Worm (Caenorhabditis elegans) whole organism, young adult: Measurements from ENCODE around the gene sdhb-1.

Experiments
- B0336.3 ChIP-seq: fragments of 200-800 bp; sonication (Bioruptor generic); IDR thresholded peaks from 2 replicates; pipeline ENCODE4 v1.3.6; 2022; ENCODE audit warnings: missing genetic modification characterization, missing compliant biosample characterization
- D2030.7 ChIP-seq: fragments of 200-800 bp; sonication (Bioruptor generic); IDR thresholded peaks from 2 replicates; pipeline ENCODE4 v1.3.6; 2022; ENCODE audit warnings: missing genetic modification reagents, missing genetic modification characterization, missing compliant biosample characterization
- F33H1.4 ChIP-seq: fragments of 200-800 bp; sonication (Bioruptor generic); IDR thresholded peaks from 2 replicates; pipeline ENCODE4 v1.3.6; 2022; ENCODE audit warnings: missing genetic modification reagents, missing genetic modification characterization, missing compliant biosample characterization
- F49E8.2 ChIP-seq: sonication (generic microtip); optimal IDR thresholded peaks from 3 replicates; lab custom pipeline; 2017; ENCODE audit warnings: missing genetic modification characterization, mild to moderate bottlenecking, missing compliant biosample characterization, antibody characterized with exemption, moderate library complexity; ENCODE audit not compliant: insufficient read depth
- F57A8.1 ChIP-seq: fragments of 200-800 bp; sonication (Bioruptor generic); optimal IDR thresholded peaks from 2 replicates; lab custom pipeline; 2018; ENCODE audit warnings: mild to moderate bottlenecking, missing genetic modification characterization, moderate library complexity, missing compliant biosample characterization
- Y67H2A.10 ChIP-seq: fragments of 200-800 bp; sonication (Bioruptor generic); conservative IDR thresholded peaks from 2 replicates; pipeline ENCODE4 v1.3.6; 2022; ENCODE audit warnings: missing genetic modification reagents, missing genetic modification characterization, missing compliant biosample characterization
- ZK185.1 ChIP-seq: sonication (generic microtip); optimal IDR thresholded peaks from 2 replicates; lab custom pipeline; 2016; ENCODE audit warnings: mild to moderate bottlenecking, missing genetic modification characterization, missing compliant biosample characterization; ENCODE audit not compliant: poor library complexity, severe bottlenecking
- bed-1 ChIP-seq: fragments of 200-800 bp; sonication (Bioruptor generic); IDR thresholded peaks from 2 replicates; pipeline ENCODE4 v1.3.6; 2022; ENCODE audit warnings: missing genetic modification reagents, missing genetic modification characterization, missing compliant biosample characterization
- cebp-1 ChIP-seq, 2 experiments: fragments of 200-800 bp in 1 of 2; sonication (Bioruptor generic) in 1 of 2; sonication (generic microtip) in 1 of 2; IDR thresholded peaks in 1 of 2; optimal IDR thresholded peaks in 1 of 2; 2 replicates each; pipeline versions ENCODE4 v1.3.6 to Lab custom; 2017 to 2022; ENCODE audit warnings: missing compliant biosample characterization in 2 of 2, missing genetic modification characterization in 2 of 2, mild to moderate bottlenecking in 1 of 2, missing genetic modification reagents in 1 of 2, moderate library complexity in 1 of 2
- ceh-58 ChIP-seq: fragments of 200-800 bp; sonication (Bioruptor generic); IDR thresholded peaks from 2 replicates; pipeline ENCODE4 v1.3.6; 2022; ENCODE audit warnings: missing genetic modification characterization, missing compliant biosample characterization
- dox-1 ChIP-seq: fragments of 200-800 bp; sonication (Bioruptor generic); IDR thresholded peaks from 2 replicates; pipeline ENCODE4 v1.3.6; 2022; ENCODE audit warnings: missing genetic modification reagents, missing genetic modification characterization, missing compliant biosample characterization
- efl-1 ChIP-seq: fragments of 150-350 bp; optimal IDR thresholded peaks from 2 replicates; lab custom pipeline; 2014; ENCODE audit warnings: missing biosample characterization, missing genetic modification reagents, missing genetic modification characterization
- egrh-3 ChIP-seq: fragments of 200-800 bp; sonication (Bioruptor generic); IDR thresholded peaks from 2 replicates; pipeline ENCODE4 v1.3.6; 2022; ENCODE audit warnings: missing genetic modification reagents, missing genetic modification characterization, missing compliant biosample characterization
- gei-17 ChIP-seq: fragments of 200-800 bp; sonication (Bioruptor generic); optimal IDR thresholded peaks from 2 replicates; lab custom pipeline; 2018; ENCODE audit warnings: mild to moderate bottlenecking, missing genetic modification characterization, missing compliant biosample characterization
- hmg-1.2 ChIP-seq: fragments of 200-800 bp; sonication (Bioruptor generic); IDR thresholded peaks from 2 replicates; pipeline ENCODE4 v1.3.6; 2022; ENCODE audit warnings: missing genetic modification reagents, missing genetic modification characterization, missing compliant biosample characterization
- hrde-1 ChIP-seq: sonication (generic microtip); optimal IDR thresholded peaks from 2 replicates; lab custom pipeline; 2016; ENCODE audit warnings: missing genetic modification characterization, mild to moderate bottlenecking, missing compliant biosample characterization, moderate library complexity, missing genotype, missing genetic modification reagents, borderline replicate concordance
- lin-35 ChIP-seq, 3 experiments: fragments of 150-350 bp in 2 of 3; sonication (generic microtip) in 1 of 3; optimal IDR thresholded peaks; 2 replicates each; lab custom pipeline; 2014 to 2018; ENCODE audit warnings: missing biosample characterization in 3 of 3, missing genetic modification characterization in 3 of 3, missing genetic modification reagents in 3 of 3
- lin-40 ChIP-seq: sonication (generic microtip); optimal IDR thresholded peaks from 2 replicates; lab custom pipeline; 2016; ENCODE audit warnings: missing genetic modification characterization, mild to moderate bottlenecking, missing compliant biosample characterization, missing genotype, missing genetic modification reagents
- lsl-1 ChIP-seq: fragments of 200-800 bp; sonication (Bioruptor generic); optimal IDR thresholded peaks from 2 replicates; lab custom pipeline; 2018; ENCODE audit warnings: mild to moderate bottlenecking, missing genetic modification characterization, moderate library complexity, missing compliant biosample characterization
- madf-6 ChIP-seq: fragments of 200-800 bp; sonication (Bioruptor generic); IDR thresholded peaks from 2 replicates; pipeline ENCODE4 v1.3.6; 2022; ENCODE audit warnings: missing genetic modification reagents, missing genetic modification characterization, missing compliant biosample characterization
- madf-8 ChIP-seq: fragments of 200-800 bp; sonication (Bioruptor generic); conservative IDR thresholded peaks from 2 replicates; pipeline ENCODE4 v1.3.6; 2022; ENCODE audit warnings: missing genetic modification reagents, missing genetic modification characterization, missing compliant biosample characterization
- mcd-1 ChIP-seq: fragments of 200-800 bp; sonication (Bioruptor generic); IDR thresholded peaks from 2 replicates; pipeline ENCODE4 v1.3.6; 2022; ENCODE audit warnings: missing genetic modification reagents, missing genetic modification characterization, missing compliant biosample characterization
- mxl-1 ChIP-seq: sonication (generic microtip); optimal IDR thresholded peaks from 2 replicates; lab custom pipeline; 2016; ENCODE audit warnings: missing genetic modification characterization, missing compliant biosample characterization
- nfya-2 ChIP-seq: fragments of 200-800 bp; sonication (Bioruptor generic); IDR thresholded peaks from 2 replicates; pipeline ENCODE4 v1.3.6; 2022; ENCODE audit warnings: missing genetic modification reagents, missing genetic modification characterization, missing compliant biosample characterization
- nfyb-1 ChIP-seq: fragments of 200-800 bp; sonication (Bioruptor generic); IDR thresholded peaks from 2 replicates; pipeline ENCODE4 v1.3.6; 2022; ENCODE audit warnings: missing genetic modification reagents, missing genetic modification characterization, missing compliant biosample characterization
- nhr-120 ChIP-seq: fragments of 200-800 bp; sonication (Bioruptor generic); IDR thresholded peaks from 2 replicates; pipeline ENCODE4 v1.3.6; 2022; ENCODE audit warnings: missing genetic modification characterization, missing compliant biosample characterization
- nhr-27 ChIP-seq: fragments of 200-800 bp; sonication (Bioruptor generic); optimal IDR thresholded peaks from 2 replicates; lab custom pipeline; 2018; ENCODE audit warnings: mild to moderate bottlenecking, missing genetic modification characterization, moderate library complexity, missing compliant biosample characterization
- nhr-80 ChIP-seq: sonication (generic microtip); optimal IDR thresholded peaks from 2 replicates; lab custom pipeline; 2016; ENCODE audit warnings: missing genetic modification characterization, missing compliant biosample characterization
- snpc-1.3 ChIP-seq: sonication (generic microtip); optimal IDR thresholded peaks from 2 replicates; lab custom pipeline; 2017; ENCODE audit warnings: missing genetic modification characterization, mild to moderate bottlenecking, missing compliant biosample characterization, antibody characterized with exemption, moderate library complexity, missing genotype, missing genetic modification reagents; ENCODE audit not compliant: insufficient read depth
- tbp1 ChIP-seq: fragments of 200-800 bp; sonication (Bioruptor generic); optimal IDR thresholded peaks from 2 replicates; lab custom pipeline; 2018; ENCODE audit warnings: mild to moderate bottlenecking, missing genetic modification characterization, missing compliant biosample characterization
- xnd-1 ChIP-seq: sonication (generic microtip); optimal IDR thresholded peaks from 2 replicates; lab custom pipeline; 2016; ENCODE audit warnings: missing genotype, missing genetic modification reagents, missing genetic modification characterization, missing compliant biosample characterization
- ztf-25 ChIP-seq: fragments of 200-800 bp; sonication (Bioruptor generic); IDR thresholded peaks from 2 replicates; pipeline ENCODE4 v1.3.6; 2022; ENCODE audit warnings: missing genetic modification reagents, missing genetic modification characterization, missing compliant biosample characterization
- ztf-6 ChIP-seq: fragments of 200-800 bp; sonication (Bioruptor generic); IDR thresholded peaks from 2 replicates; pipeline ENCODE4 v1.3.6; 2022; ENCODE audit warnings: missing genetic modification reagents, missing genetic modification characterization, missing compliant biosample characterization

The sdhb-1 gene

DNA sequence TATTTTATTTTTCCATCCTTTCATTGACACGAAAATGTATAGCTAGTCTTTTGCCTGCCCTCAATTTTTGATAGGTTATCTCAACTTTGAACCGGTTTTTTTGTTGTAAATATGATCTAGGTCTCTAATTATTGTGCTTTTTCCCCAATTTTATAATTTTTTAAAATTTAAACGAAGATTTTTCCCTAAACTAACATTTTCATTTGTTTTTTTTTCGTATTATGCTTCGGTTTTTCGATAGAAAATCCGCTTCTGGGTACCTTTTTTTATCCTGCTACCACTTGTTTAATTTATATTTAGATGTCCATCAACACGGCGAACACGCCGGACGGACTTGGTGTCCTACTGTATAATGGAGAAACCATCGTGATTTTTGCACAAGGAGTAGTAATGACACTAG, 23.1 kb downstream of the sdhb-1 start, which contains the start of gene wbp-2:
Gene wbp-2 (plus strand): TSS at position 301 of the 400 bp plus-strand sequence.
- TF ChIP-seq ceh-58 (GFP tag; lab: Robert Waterston, UW) (no peak), hmg-1.2 (GFP tag; lab: Robert Waterston, UW) (0 out of 2 replicates have a peak, but pooled peaks have one; percentile 7), ztf-25 (GFP tag; lab: Robert Waterston, UW) (no peak), hrde-1 (tag; lab: Kevin White, UChicago) (no peak)
- TF ChIP-seq, all 124 proteins: peak for 1

DNA sequence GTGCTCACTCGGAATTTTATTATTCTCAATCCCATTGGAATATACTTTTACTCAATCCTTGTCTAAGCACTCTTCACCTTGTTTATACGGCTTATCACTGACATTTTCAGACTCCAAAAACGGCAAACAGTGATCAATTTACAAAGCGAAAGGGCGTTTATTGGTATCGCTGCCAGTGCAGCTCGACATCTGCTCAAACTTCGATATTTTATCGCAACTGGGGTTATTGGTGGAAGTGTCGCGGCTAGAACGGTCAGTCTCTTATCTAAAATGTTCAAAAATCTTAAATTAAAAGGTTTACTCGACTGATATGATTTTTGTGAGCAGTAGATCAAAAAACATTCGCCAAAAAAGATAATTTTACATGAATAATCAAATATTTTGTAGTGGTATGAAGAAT, 27.0 kb downstream of the sdhb-1 start:
- TF ChIP-seq tbp1 (no peak), nhr-80 (tag; lab: Kevin White, UChicago) (peak; percentile 80), efl-1 (no peak), ztf-6 (no peak), F57A8.1 (GFP tag; lab: Kevin White, UChicago) (no peak), F33H1.4 (GFP tag; lab: Robert Waterston, UW) (no peak), egrh-3 (GFP tag; lab: Robert Waterston, UW) (no peak), bed-1 (GFP tag; lab: Robert Waterston, UW) (no peak), madf-8 (GFP tag; lab: Robert Waterston, UW) (no peak), dox-1 (GFP tag; lab: Robert Waterston, UW) (peak; percentile 47; the same call in 1 of the 2 replicates), B0336.3 (GFP tag; lab: Robert Waterston, UW) (no peak), gei-17 (GFP tag; lab: Kevin White, UChicago) (no peak), lin-35 (GFP tag; optimal IDR thresholded peaks at IDR 0.05; lab: Kevin White, UChicago) (no peak), lin-40 (tag; lab: Kevin White, UChicago) (no peak)

DNA sequence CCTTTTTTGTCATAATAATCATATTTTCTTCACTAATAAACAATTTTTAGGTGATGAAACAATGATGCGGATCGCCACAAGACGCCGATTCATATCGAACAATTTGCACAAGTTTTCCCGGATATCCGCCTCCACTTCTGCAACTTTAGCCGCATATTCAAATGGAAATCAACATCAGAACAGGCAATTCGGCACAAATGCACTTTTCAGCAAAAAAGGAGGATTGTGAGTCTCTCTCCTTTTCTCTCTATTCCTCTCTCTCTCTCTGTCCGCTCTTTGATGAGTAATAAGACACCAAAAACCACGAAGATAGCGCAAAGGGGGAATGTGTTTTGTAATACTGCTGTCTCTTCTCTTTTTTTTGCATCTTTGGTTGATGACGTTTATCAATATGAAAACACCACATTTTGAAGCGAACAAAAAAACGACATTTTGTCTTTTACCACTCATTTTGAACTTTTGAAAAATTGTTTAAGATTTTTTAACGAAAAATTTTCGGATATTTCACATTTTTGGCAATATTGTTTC, 27.6 kb downstream of the sdhb-1 start, which contains the start of gene eat-3:
Gene eat-3 (plus strand): TSS at position 51 of the 528 bp plus-strand sequence.
- TF ChIP-seq nfyb-1 (GFP tag; lab: Robert Waterston, UW): no peak
- TF ChIP-seq F49E8.2 (tag; lab: Kevin White, UChicago): no peak
- no peak for TF ChIP-seq cebp-1 (GFP tag; IDR thresholded peaks at IDR 0.05; lab: Robert Waterston, UW)
- peak; percentile 43 for TF ChIP-seq cebp-1 (tag; optimal IDR thresholded peaks at IDR 0.05; lab: Kevin White, UChicago)
- no peak for TF ChIP-seq ZK185.1 (tag; lab: Kevin White, UChicago)
- TF ChIP-seq B0336.3 (GFP tag; lab: Robert Waterston, UW): no peak
- TF ChIP-seq lin-40 (tag; lab: Kevin White, UChicago): peak; percentile 17
- TF ChIP-seq hrde-1 (tag; lab: Kevin White, UChicago): no peak
- no peak for TF ChIP-seq nhr-120 (GFP tag; lab: Robert Waterston, UW)

DNA sequence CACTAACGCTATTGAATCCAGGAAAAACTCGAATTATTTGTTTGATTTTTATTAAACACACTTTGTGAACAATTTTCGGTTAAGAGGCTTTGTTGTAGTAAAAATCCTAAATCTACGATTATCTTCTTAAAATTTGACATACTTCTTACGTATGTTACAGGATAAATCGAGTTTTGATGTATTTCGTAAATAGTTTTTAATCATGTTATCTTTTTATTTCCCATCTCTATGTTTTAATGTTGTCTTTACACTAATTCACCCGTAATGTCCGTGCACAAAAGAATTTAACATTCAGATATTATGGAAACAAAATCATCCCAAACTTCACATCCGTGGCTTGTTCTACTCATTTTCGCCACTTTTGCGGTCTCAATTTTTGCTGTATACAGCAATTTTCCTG, 28.9 kb downstream of the sdhb-1 start, which contains the start of gene egli-1:
Gene egli-1 (plus strand): TSS at position 301 of the 400 bp plus-strand sequence.
- TF ChIP-seq cebp-1 (GFP tag; IDR thresholded peaks at IDR 0.05; lab: Robert Waterston, UW) (no peak), cebp-1 (tag; optimal IDR thresholded peaks at IDR 0.05; lab: Kevin White, UChicago) (peak; percentile 66), nfyb-1 (GFP tag; lab: Robert Waterston, UW) (no peak)

DNA sequence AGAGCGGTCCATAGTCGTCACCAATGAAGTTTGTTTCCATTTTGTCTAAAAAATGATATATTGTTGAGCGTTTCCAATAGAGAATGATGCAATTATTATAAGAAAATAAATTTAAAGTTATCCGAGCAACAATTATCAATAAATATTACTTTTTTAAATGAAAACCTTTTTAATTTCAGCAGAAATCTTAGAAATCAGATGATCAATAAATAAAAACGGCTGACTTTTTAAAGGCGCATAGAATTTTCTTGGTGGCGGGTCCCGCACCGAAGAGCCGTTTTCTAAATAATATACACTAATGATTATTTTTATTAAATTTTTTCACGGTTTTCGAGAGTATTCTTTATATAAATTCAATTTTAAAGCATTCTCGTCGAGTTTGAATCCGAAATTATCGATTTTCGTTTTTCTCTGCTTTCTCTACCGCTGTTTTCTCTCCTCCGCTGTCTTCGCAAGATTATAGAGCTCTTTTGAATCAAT, 29.6 kb downstream of the sdhb-1 start, which contains the start of gene rab-39:
Gene rab-39 (minus strand): TSS at position 51 of the 480 bp plus-strand sequence.
- TF ChIP-seq F33H1.4 (GFP tag; lab: Robert Waterston, UW): peak; percentile 74
- TF ChIP-seq ztf-6: no peak

DNA sequence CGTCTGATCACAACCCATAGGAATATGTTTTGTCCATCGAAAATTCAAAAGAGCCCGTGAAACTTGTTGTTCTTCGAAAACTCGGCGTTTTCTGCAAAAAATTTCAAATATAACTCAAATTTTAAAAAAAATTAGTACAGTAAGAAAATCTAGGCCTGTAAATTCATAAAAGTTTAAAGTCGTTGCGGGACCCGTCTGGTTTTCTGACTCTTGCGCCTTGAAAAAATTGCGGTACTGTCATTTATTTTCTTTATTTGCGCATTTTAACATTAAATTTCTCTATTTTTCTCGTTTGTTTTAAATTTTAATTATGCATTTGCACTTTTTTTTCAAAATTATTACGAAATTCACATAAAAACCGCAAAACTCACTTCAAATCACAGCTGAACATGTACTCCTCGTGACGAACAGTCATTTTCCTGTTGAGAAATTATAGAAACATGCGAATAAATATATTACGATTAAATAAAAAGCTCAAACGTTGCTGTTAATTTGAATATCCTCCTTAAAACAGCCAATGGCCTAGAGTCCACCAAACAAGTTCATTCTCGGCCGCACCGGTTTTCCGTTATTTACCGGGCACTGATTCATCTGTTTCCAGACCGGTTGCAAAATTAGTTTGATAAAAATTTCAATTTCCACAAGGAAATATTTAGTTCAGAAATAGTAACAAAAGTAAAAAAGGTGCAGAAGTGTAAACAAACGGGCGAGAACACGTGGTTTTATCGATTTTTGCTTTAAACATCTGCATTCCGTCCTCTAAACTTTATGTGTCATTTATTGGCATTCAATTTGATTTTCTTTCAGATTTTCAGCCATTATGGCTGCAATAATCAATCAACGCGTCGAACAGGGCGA, 33.2 kb downstream of the sdhb-1 start, which contains the start of the genes csa-1 and wdfy-2:
Gene csa-1 (minus strand): TSS at position 669 of the 858 bp plus-strand sequence.
Gene wdfy-2 (plus strand): TSS at position 808 of the 858 bp plus-strand sequence.
- no peak for TF ChIP-seq Y67H2A.10
- peak; percentile 4 for TF ChIP-seq snpc-1.3 (tag; lab: Kevin White, UChicago)
- TF ChIP-seq nfya-2 (GFP tag; lab: Robert Waterston, UW): no peak
- peak; percentile 85 for TF ChIP-seq F33H1.4 (GFP tag; lab: Robert Waterston, UW)
- TF ChIP-seq nhr-27 (tag; lab: Kevin White, UChicago): no peak
- peak; percentile 87 for TF ChIP-seq madf-6 (GFP tag; lab: Robert Waterston, UW)
- TF ChIP-seq mcd-1 (GFP tag; lab: Robert Waterston, UW): no peak
- peak; percentile 85 for TF ChIP-seq madf-8 (GFP tag; lab: Robert Waterston, UW)
- TF ChIP-seq lsl-1: peak; percentile 79
- TF ChIP-seq mxl-1 (tag; lab: Kevin White, UChicago): no peak
- TF ChIP-seq xnd-1 (tag; lab: Kevin White, UChicago): peak; percentile 77
- TF ChIP-seq D2030.7 (GFP tag; lab: Robert Waterston, UW): 0 out of 2 replicates have a peak, but pooled peaks have one; percentile 31
